Worm (Caenorhabditis elegans) whole organism, young adult: ENCODE data around the gene ZK795.2.

ENCODE experiments used
- B0336.3 ChIP-seq: fragments of 200-800 bp; sonication (Bioruptor generic); IDR thresholded peaks from 2 replicates; pipeline ENCODE4 v1.3.6; 2022; ENCODE audit warnings: missing genetic modification characterization, missing compliant biosample characterization
- F10E7.11 ChIP-seq: sonication (generic microtip); optimal IDR thresholded peaks from 2 replicates; lab custom pipeline; 2017; ENCODE audit warnings: mild to moderate bottlenecking, missing genetic modification characterization, moderate library complexity, missing compliant biosample characterization
- F22D6.2 ChIP-seq: sonication (generic microtip); optimal IDR thresholded peaks from 2 replicates; lab custom pipeline; 2016; ENCODE audit warnings: mild to moderate bottlenecking, missing genetic modification characterization, missing compliant biosample characterization
- F23B12.7 ChIP-seq: sonication (generic microtip); optimal IDR thresholded peaks from 2 replicates; lab custom pipeline; 2017; ENCODE audit warnings: missing genetic modification characterization, mild to moderate bottlenecking, missing compliant biosample characterization, antibody characterized with exemption, moderate library complexity; ENCODE audit not compliant: insufficient read depth
- Y95B8A.8 ChIP-seq: fragments of 200-800 bp; sonication (Bioruptor generic); IDR thresholded peaks from 2 replicates; pipeline ENCODE4 v1.3.6; 2022; ENCODE audit warnings: missing genetic modification reagents, missing genetic modification characterization, missing compliant biosample characterization
- aptf-2 ChIP-seq: fragments of 200-800 bp; sonication (Bioruptor generic); conservative IDR thresholded peaks from 2 replicates; pipeline ENCODE4 v1.3.6; 2022; ENCODE audit warnings: missing genetic modification reagents, missing genetic modification characterization, missing compliant biosample characterization
- attf-3 ChIP-seq: fragments of 200-800 bp; sonication (Bioruptor generic); conservative IDR thresholded peaks from 2 replicates; pipeline ENCODE4 v1.3.6; 2022; ENCODE audit warnings: missing genetic modification reagents, missing genetic modification characterization, missing compliant biosample characterization
- ccch-3 ChIP-seq: fragments of 200-800 bp; sonication (Bioruptor generic); optimal IDR thresholded peaks from 2 replicates; lab custom pipeline; 2018; ENCODE audit warnings: mild to moderate bottlenecking, missing genetic modification characterization, missing compliant biosample characterization
- ceh-27 ChIP-seq: fragments of 200-800 bp; sonication (Bioruptor generic); optimal IDR thresholded peaks from 2 replicates; lab custom pipeline; 2018; ENCODE audit warnings: mild to moderate bottlenecking, missing genetic modification characterization, moderate library complexity, missing compliant biosample characterization
- ceh-79 ChIP-seq: sonication (generic microtip); optimal IDR thresholded peaks from 2 replicates; lab custom pipeline; 2017; ENCODE audit warnings: mild to moderate bottlenecking, missing genetic modification characterization, missing compliant biosample characterization
- chd-7 ChIP-seq: sonication (generic microtip); optimal IDR thresholded peaks from 2 replicates; lab custom pipeline; 2016; ENCODE audit warnings: mild to moderate bottlenecking, missing genetic modification characterization, moderate library complexity, missing compliant biosample characterization
- hmg-20 ChIP-seq: fragments of 200-800 bp; sonication (Bioruptor generic); IDR thresholded peaks from 2 replicates; pipeline ENCODE4 v1.3.6; 2022; ENCODE audit warnings: missing genetic modification reagents, missing genetic modification characterization, missing compliant biosample characterization
- lin-26 ChIP-seq: fragments of 200-800 bp; sonication (Bioruptor generic); IDR thresholded peaks from 2 replicates; pipeline ENCODE4 v1.3.6; 2022; ENCODE audit warnings: missing genetic modification reagents, missing genetic modification characterization, missing compliant biosample characterization
- lir-1 ChIP-seq: fragments of 200-800 bp; sonication (Bioruptor generic); conservative IDR thresholded peaks from 2 replicates; pipeline ENCODE4 v1.3.6; 2022; ENCODE audit warnings: missing genetic modification reagents, missing genetic modification characterization, missing compliant biosample characterization
- mes-4 ChIP-seq: sonication (generic microtip); optimal IDR thresholded peaks from 2 replicates; lab custom pipeline; 2016; ENCODE audit warnings: missing genotype, missing genetic modification characterization, missing compliant biosample characterization
- nhr-120 ChIP-seq: fragments of 200-800 bp; sonication (Bioruptor generic); IDR thresholded peaks from 2 replicates; pipeline ENCODE4 v1.3.6; 2022; ENCODE audit warnings: missing genetic modification characterization, missing compliant biosample characterization
- rcor-1 ChIP-seq: fragments of 200-800 bp; sonication (Bioruptor generic); IDR thresholded peaks from 2 replicates; pipeline ENCODE4 v1.3.6; 2022; ENCODE audit warnings: missing genetic modification reagents, missing genetic modification characterization, missing compliant biosample characterization
- somi-1 ChIP-seq: fragments of 200-800 bp; sonication (Bioruptor generic); optimal IDR thresholded peaks from 2 replicates; lab custom pipeline; 2018; ENCODE audit warnings: mild to moderate bottlenecking, missing genetic modification characterization, missing compliant biosample characterization
- ztf-18 ChIP-seq: sonication (generic microtip); optimal IDR thresholded peaks from 2 replicates; lab custom pipeline; 2016; ENCODE audit warnings: missing genotype, mild to moderate bottlenecking, missing genetic modification characterization, missing compliant biosample characterization
- ztf-22 ChIP-seq: fragments of 200-800 bp; sonication (Bioruptor generic); optimal IDR thresholded peaks from 2 replicates; lab custom pipeline; 2018; ENCODE audit warnings: mild to moderate bottlenecking, missing genetic modification characterization, moderate library complexity, missing compliant biosample characterization
- ztf-6 ChIP-seq: fragments of 200-800 bp; sonication (Bioruptor generic); IDR thresholded peaks from 2 replicates; pipeline ENCODE4 v1.3.6; 2022; ENCODE audit warnings: missing genetic modification reagents, missing genetic modification characterization, missing compliant biosample characterization

Gene ZK795.2

DNA sequence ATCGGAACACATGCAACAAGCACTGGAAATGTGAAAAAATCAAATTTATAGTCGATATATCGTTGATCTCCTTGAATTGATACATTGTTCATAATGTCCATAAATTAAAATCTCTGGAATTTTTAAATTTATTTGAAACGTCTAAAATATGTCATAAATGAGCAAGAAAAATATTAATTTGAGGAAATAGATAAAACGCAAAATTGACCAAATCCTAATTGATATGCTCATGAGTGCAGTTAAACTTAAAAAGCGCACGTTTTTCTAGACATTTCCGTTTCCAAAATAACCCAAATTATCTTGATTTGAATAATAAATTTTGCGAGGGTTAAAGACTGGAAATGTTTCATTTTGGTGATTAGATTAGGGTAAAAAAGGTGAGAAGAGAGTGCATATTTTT, 36.3 kb downstream of the ZK795.2 start, which contains the start of gene sru-13:
TSS of gene sru-13 (minus strand) at position 101 of the 400 bp plus-strand sequence.
- TF ChIP-seq mes-4 (tag; lab: Kevin White, UChicago) (no peak), ztf-18 (no peak), ceh-79 (tag; lab: Kevin White, UChicago) (no peak), nhr-120 (GFP tag; lab: Robert Waterston, UW) (no peak), chd-7 (tag; lab: Kevin White, UChicago) (no peak)

DNA sequence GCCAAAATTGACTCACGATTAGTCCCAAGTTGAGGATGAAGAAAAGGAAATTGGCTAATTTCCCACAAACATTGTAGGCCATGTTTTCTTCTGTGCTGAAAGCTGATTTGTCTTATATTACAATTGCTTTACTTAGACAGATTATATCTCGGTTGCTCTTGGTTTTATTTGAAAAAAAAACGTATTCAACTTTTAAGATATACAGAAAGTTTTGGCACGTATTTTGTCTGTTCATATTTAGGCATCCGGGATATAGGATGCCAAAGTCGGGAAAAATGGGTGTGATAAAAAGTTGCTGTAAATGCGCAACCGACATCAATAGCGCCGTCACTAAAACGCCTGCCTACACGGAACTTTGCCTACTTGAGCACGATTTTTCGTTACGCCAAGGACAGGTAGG, 38.6 kb downstream of the ZK795.2 start, which contains the start of gene tsp-4:
TSS of gene tsp-4 (minus strand) at position 101 of the 400 bp plus-strand sequence.
- TF ChIP-seq somi-1 (GFP tag; lab: Kevin White, UChicago) (no peak), rcor-1 (no peak), F22D6.2 (tag; lab: Kevin White, UChicago) (no peak), ztf-6 (GFP tag; lab: Robert Waterston, UW) (no peak), Y95B8A.8 (no peak), ceh-27 (GFP tag; lab: Kevin White, UChicago) (no peak), B0336.3 (GFP tag; lab: Robert Waterston, UW) (no peak), ccch-3 (GFP tag; lab: Kevin White, UChicago) (no peak), aptf-2 (GFP tag; lab: Robert Waterston, UW) (no peak), lin-26 (GFP tag; lab: Robert Waterston, UW) (no peak), ztf-22 (GFP tag; lab: Kevin White, UChicago) (no peak), lir-1 (GFP tag; lab: Robert Waterston, UW) (no peak), attf-3 (GFP tag; lab: Robert Waterston, UW) (no peak), F10E7.11 (no peak), F23B12.7 (tag; lab: Kevin White, UChicago) (no peak), hmg-20 (GFP tag; lab: Robert Waterston, UW) (no peak)
